Fruit fly (Drosophila melanogaster) whole organism, wandering third instar larva: ENCODE results near the gene CG14013.

Source experiments
- CG32264 ChIP-seq: fragments of 200-800 bp; sonication (Bioruptor generic); optimal IDR thresholded peaks from 2 replicates; lab custom pipeline; 2016; ENCODE audit warnings: missing biosample characterization, missing genetic modification characterization
- CG9705 ChIP-seq: fragments of 200-800 bp; sonication (Bioruptor generic); optimal IDR thresholded peaks from 2 replicates; lab custom pipeline; 2018; ENCODE audit warnings: missing biosample characterization, mild to moderate bottlenecking, missing genetic modification characterization
- Dfd ChIP-seq: fragments of >200 bp; optimal IDR thresholded peaks from 2 replicates; lab custom pipeline; 2017; ENCODE audit warnings: missing biosample characterization, missing genetic modification characterization
- Dif ChIP-seq: fragments of 200-275, 200-300 bp; sonication (Bioruptor generic); optimal IDR thresholded peaks from 2 replicates; lab custom pipeline; 2018; ENCODE audit warnings: missing biosample characterization, missing genetic modification characterization; ENCODE audit not compliant: partially characterized antibody
- GATAd ChIP-seq: sonication (Bioruptor generic); optimal IDR thresholded peaks from 2 replicates; lab custom pipeline; 2016; ENCODE audit warnings: missing biosample characterization, missing genetic modification characterization
- HLH106 ChIP-seq: fragments of 200-800 bp; optimal IDR thresholded peaks from 3 replicates; lab custom pipeline; 2019; ENCODE audit warnings: missing biosample characterization, mild to moderate bottlenecking, missing genetic modification characterization, moderate library complexity
- Hnf4 ChIP-seq: fragments of 200-800 bp; sonication (Bioruptor generic); optimal IDR thresholded peaks from 2 replicates; lab custom pipeline; 2016; ENCODE audit warnings: missing biosample characterization, mild to moderate bottlenecking, missing genetic modification characterization
- Hr78 ChIP-seq: fragments of >200 bp; optimal IDR thresholded peaks from 2 replicates; lab custom pipeline; 2017; ENCODE audit warnings: missing biosample characterization, missing genetic modification characterization
- Jra ChIP-seq: sonication (Bioruptor generic); optimal IDR thresholded peaks from 2 replicates; lab custom pipeline; 2016; ENCODE audit warnings: missing biosample characterization, missing genetic modification characterization
- Mio ChIP-seq: sonication (Bioruptor generic); optimal IDR thresholded peaks from 2 replicates; lab custom pipeline; 2016; ENCODE audit warnings: missing biosample characterization, missing genetic modification characterization
- OdsH ChIP-seq: fragments of 200-800 bp; sonication (Bioruptor generic); optimal IDR thresholded peaks from 2 replicates; lab custom pipeline; 2016; ENCODE audit warnings: missing biosample characterization, mild to moderate bottlenecking, missing genetic modification characterization
- Sp1 ChIP-seq: fragments of 200-800 bp; sonication (Bioruptor generic); optimal IDR thresholded peaks from 3 replicates; lab custom pipeline; 2019; ENCODE audit warnings: missing biosample characterization, mild to moderate bottlenecking, missing genetic modification characterization, moderate library complexity
- Vsx2 ChIP-seq: fragments of 200-300, 225-300 bp; sonication (Bioruptor generic); optimal IDR thresholded peaks from 2 replicates; lab custom pipeline; 2018; ENCODE audit warnings: missing biosample characterization, missing genetic modification characterization; ENCODE audit not compliant: partially characterized antibody
- br ChIP-seq: fragments of 200-800 bp; sonication (Bioruptor generic); optimal IDR thresholded peaks from 2 replicates; lab custom pipeline; 2016; ENCODE audit warnings: missing biosample characterization, missing genetic modification characterization
- brk ChIP-seq: fragments of 200-800 bp; sonication (Bioruptor generic); optimal IDR thresholded peaks from 2 replicates; lab custom pipeline; 2016; ENCODE audit warnings: missing biosample characterization, mild to moderate bottlenecking, missing genetic modification characterization
- dl ChIP-seq, 2 experiments: fragments of 175-275, 200-275 bp in 1 of 2; fragments of 200-275 bp in 1 of 2; sonication (Bioruptor generic); optimal IDR thresholded peaks; lab custom pipeline; 2018; ENCODE audit warnings: mild to moderate bottlenecking in 2 of 2, missing biosample characterization in 2 of 2, missing genetic modification characterization in 2 of 2, moderate library complexity in 2 of 2; ENCODE audit not compliant: partially characterized antibody in 2 of 2, insufficient read depth in 1 of 2
- dmrt93B ChIP-seq: fragments of 200-800 bp; sonication (Bioruptor generic); optimal IDR thresholded peaks from 2 replicates; lab custom pipeline; 2018; ENCODE audit warnings: missing biosample characterization, mild to moderate bottlenecking, missing genetic modification characterization
- ey ChIP-seq: fragments of 200-800 bp; sonication (Bioruptor generic); optimal IDR thresholded peaks from 2 replicates; lab custom pipeline; 2016; ENCODE audit warnings: missing biosample characterization, missing genetic modification characterization
- foxo ChIP-seq, 2 experiments: fragments of 200-800 bp; sonication (Bioruptor generic); optimal IDR thresholded peaks; 2 replicates in 1 of 2; 3 replicates in 1 of 2; lab custom pipeline; 2016 to 2017; ENCODE audit warnings: missing biosample characterization in 2 of 2, missing genetic modification characterization in 2 of 2
- fru ChIP-seq: fragments of 200-800 bp; sonication (Bioruptor generic); optimal IDR thresholded peaks from 3 replicates; lab custom pipeline; 2016; ENCODE audit warnings: missing biosample characterization, mild to moderate bottlenecking, missing genetic modification characterization
- h ChIP-seq: fragments of 200-800 bp; sonication (Bioruptor generic); optimal IDR thresholded peaks from 3 replicates; lab custom pipeline; 2016; ENCODE audit warnings: missing biosample characterization, mild to moderate bottlenecking, missing genetic modification characterization
- jim ChIP-seq: fragments of 175-275, 200-325 bp; sonication (Bioruptor generic); optimal IDR thresholded peaks from 2 replicates; lab custom pipeline; 2016; ENCODE audit warnings: missing biosample characterization, mild to moderate bottlenecking, missing genetic modification characterization
- lola ChIP-seq: fragments of >200 bp; optimal IDR thresholded peaks from 2 replicates; lab custom pipeline; 2017; ENCODE audit warnings: missing biosample characterization, missing genetic modification characterization
- pan ChIP-seq: fragments of >200 bp; optimal IDR thresholded peaks from 2 replicates; lab custom pipeline; 2017
- psq ChIP-seq: fragments of 200-800 bp; sonication (Bioruptor generic); optimal IDR thresholded peaks from 3 replicates; lab custom pipeline; 2017; ENCODE audit warnings: missing biosample characterization, mild to moderate bottlenecking, missing genetic modification characterization, moderate library complexity
- rgr ChIP-seq: fragments of 200-800 bp; sonication (Bioruptor generic); optimal IDR thresholded peaks from 3 replicates; lab custom pipeline; 2016; ENCODE audit warnings: missing biosample characterization, mild to moderate bottlenecking, missing genetic modification characterization
- sage ChIP-seq: fragments of 200-800 bp; sonication (Bioruptor generic); optimal IDR thresholded peaks from 2 replicates; lab custom pipeline; 2016; ENCODE audit warnings: missing biosample characterization, mild to moderate bottlenecking, missing genetic modification characterization
- sv ChIP-seq: fragments of 200-800 bp; sonication (Bioruptor generic); optimal IDR thresholded peaks from 3 replicates; lab custom pipeline; 2016; ENCODE audit warnings: missing biosample characterization, missing genetic modification characterization
- usp ChIP-seq: fragments of >200 bp; optimal IDR thresholded peaks from 2 replicates; lab custom pipeline; 2017; ENCODE audit warnings: missing biosample characterization, missing genetic modification characterization
- woc ChIP-seq: sonication (Bioruptor generic); optimal IDR thresholded peaks from 2 replicates; lab custom pipeline; 2016; ENCODE audit warnings: missing biosample characterization, mild to moderate bottlenecking, missing genetic modification characterization

CG14013 gene

dm6 chr2L:5514946-5515345 lies 38.7 kb downstream of the CG14013 start:
- TF ChIP-seq Dif (GFP tag; lab: Kevin White, UChicago) (no peak), fru (GFP tag; lab: Kevin White, UChicago) (no peak), psq (GFP tag; lab: Kevin White, UChicago) (no peak), CG32264 (GFP tag; lab: Kevin White, UChicago) (no peak), lola (GFP tag; lab: Kevin White, UChicago) (no peak), usp (GFP tag; lab: Kevin White, UChicago) (no peak), foxo (GFP tag; optimal IDR thresholded peaks at IDR 0.05; lab: Kevin White, UChicago) (no peak), pan (lab: Kevin White, UChicago) (no peak), dl (GFP tag; optimal IDR thresholded peaks at IDR 0.05; lab: Kevin White, UChicago; ENCODE audit: insufficient read depth in 1 of 2, partially characterized antibody in 2 of 2) (no peak), rgr (GFP tag; lab: Kevin White, UChicago) (no peak), Hr78 (no peak), CG9705 (GFP tag; lab: Kevin White, UChicago) (no peak), sv (GFP tag; lab: Kevin White, UChicago) (no peak), br (GFP tag; lab: Kevin White, UChicago) (no peak), Dfd (GFP tag; lab: Kevin White, UChicago) (no peak), dmrt93B (GFP tag; lab: Kevin White, UChicago) (no peak), sage (GFP tag; lab: Kevin White, UChicago) (no peak), ey (no peak), Mio (no peak), Vsx2 (GFP tag; lab: Kevin White, UChicago) (no peak)
- TF ChIP-seq, all 38 proteins: peak for 0

dm6 chr2L:5507823-5508438 lies 45.7 kb downstream of the CG14013 start:
- TF ChIP-seq HLH106 (peak; percentile 16), woc (GFP tag; lab: Kevin White, UChicago) (no peak), Vsx2 (GFP tag; lab: Kevin White, UChicago) (no peak), foxo (GFP tag; optimal IDR thresholded peaks at IDR 0.05; lab: Kevin White, UChicago) (peak in 1 of 2 experiments; percentile 64)
- TF ChIP-seq, all 38 proteins: peak for 2

- no peak for TF ChIP-seq Sp1 (GFP tag; lab: Kevin White, UChicago)
- TF ChIP-seq OdsH (GFP tag; lab: Kevin White, UChicago): no peak
- no peak for TF ChIP-seq Vsx2 (GFP tag; lab: Kevin White, UChicago)
- TF ChIP-seq Dif (GFP tag; lab: Kevin White, UChicago): no peak
- TF ChIP-seq usp (GFP tag; lab: Kevin White, UChicago): no peak
- no peak for TF ChIP-seq h (GFP tag; lab: Kevin White, UChicago)
- no peak for TF ChIP-seq rgr (GFP tag; lab: Kevin White, UChicago)
- TF ChIP-seq br (GFP tag; lab: Kevin White, UChicago): no peak
- TF ChIP-seq Dfd (GFP tag; lab: Kevin White, UChicago): no peak
- no peak for TF ChIP-seq Jra
- no peak for TF ChIP-seq jim (GFP tag; lab: Kevin White, UChicago)
- TF ChIP-seq psq (GFP tag; lab: Kevin White, UChicago): no peak
- TF ChIP-seq Mio: no peak
- no peak for TF ChIP-seq lola (GFP tag; lab: Kevin White, UChicago)
- TF ChIP-seq brk (GFP tag; lab: Kevin White, UChicago): no peak
- no peak for TF ChIP-seq pan (lab: Kevin White, UChicago)
- no peak for TF ChIP-seq Hr78
- TF ChIP-seq woc (GFP tag; lab: Kevin White, UChicago): no peak
Measured at dm6 chr2L:5507082-5507481, 46.6 kb downstream of the CG14013 start.

- TF ChIP-seq OdsH (GFP tag; lab: Kevin White, UChicago): peak; percentile 40
- TF ChIP-seq GATAd (GFP tag; lab: Kevin White, UChicago): no peak
- no peak for TF ChIP-seq Dfd (GFP tag; lab: Kevin White, UChicago)
- peak; percentile 30 for TF ChIP-seq psq (GFP tag; lab: Kevin White, UChicago)
- TF ChIP-seq dmrt93B (GFP tag; lab: Kevin White, UChicago): no peak
- TF ChIP-seq HLH106: peak; percentile 12
- TF ChIP-seq fru (GFP tag; lab: Kevin White, UChicago): peak; percentile 55
- peak; percentile 40 for TF ChIP-seq br (GFP tag; lab: Kevin White, UChicago)
- peak; percentile 19 for TF ChIP-seq h (GFP tag; lab: Kevin White, UChicago)
- TF ChIP-seq ey: peak; percentile 28
- peak; percentile 32 for TF ChIP-seq Sp1 (GFP tag; lab: Kevin White, UChicago)
- TF ChIP-seq Hnf4 (GFP tag; lab: Kevin White, UChicago): peak; percentile 61
- TF ChIP-seq foxo (GFP tag; optimal IDR thresholded peaks at IDR 0.05; lab: Kevin White, UChicago): peak in 1 of 2 experiments; percentile 34
- TF ChIP-seq, all 38 proteins: peak for 10
Measured at dm6 chr2L:5505130-5505529, 48.5 kb downstream of the CG14013 start.
